Fruit fly (Drosophila melanogaster): ENCODE measurements around the gene CG32726.
A peak's percentile ranks its signal among the peaks of the same experiment; 100 is the strongest.

The CG32726 gene

dm6 chrX:7425643-7426042 lies at the start of gene CG32726:
CG32726 (minus strand) TSS chrX:7425743.
- TF ChIP-seq CG8478 (optimal IDR thresholded peaks at IDR 0.05): no peak
- no peak for TF ChIP-seq CTCF (optimal IDR thresholded peaks at IDR 0.05)

- TF ChIP-seq CTCF (optimal IDR thresholded peaks at IDR 0.05): peak; percentile 75 to 81
- no peak for TF ChIP-seq CG8478 (optimal IDR thresholded peaks at IDR 0.05)
Measured at dm6 chrX:7466328-7466727, 40.8 kb upstream of the CG32726 start.

dm6 chrX:7462089-7462488 lies 36.5 kb upstream of the CG32726 start:
- TF ChIP-seq CG8478 (optimal IDR thresholded peaks at IDR 0.05) (no peak), CTCF (optimal IDR thresholded peaks at IDR 0.05) (no peak)

dm6 chrX:7453236-7453635 lies 27.7 kb upstream of the CG32726 start, which contains the start of gene CG43198:
CG43198 (minus strand) TSS chrX:7453336.
- no peak for TF ChIP-seq CG8478 (optimal IDR thresholded peaks at IDR 0.05)
- TF ChIP-seq CTCF (optimal IDR thresholded peaks at IDR 0.05): no peak

dm6 chrX:7451909-7452308 lies 26.4 kb upstream of the CG32726 start, which contains the start of gene CG11368:
CG11368 (plus strand) TSS chrX:7452209.
- TF ChIP-seq CG8478 (optimal IDR thresholded peaks at IDR 0.05) (no peak), CTCF (optimal IDR thresholded peaks at IDR 0.05) (no peak)

dm6 chrX:7445023-7445422 lies 19.5 kb upstream of the CG32726 start:
- TF ChIP-seq CTCF (optimal IDR thresholded peaks at IDR 0.05): no peak
- no peak for TF ChIP-seq CG8478 (optimal IDR thresholded peaks at IDR 0.05)

- TF ChIP-seq CG8478 (optimal IDR thresholded peaks at IDR 0.05) (no peak), CTCF (optimal IDR thresholded peaks at IDR 0.05) (no peak)
Measured at dm6 chrX:7432393-7432792, 6.8 kb upstream of the CG32726 start.

- TF ChIP-seq CG8478 (optimal IDR thresholded peaks at IDR 0.05) (no peak), CTCF (optimal IDR thresholded peaks at IDR 0.05) (no peak)
Measured at dm6 chrX:7424742-7425141, 801 bp downstream of the CG32726 start, which contains the start of gene CG15036. CG15036 (minus strand) TSS chrX:7424842.

dm6 chrX:7422577-7422976 lies 3.0 kb downstream of the CG32726 start:
- no peak for TF ChIP-seq CG8478 (optimal IDR thresholded peaks at IDR 0.05)
- peak; percentile 55 to 58 for TF ChIP-seq CTCF (optimal IDR thresholded peaks at IDR 0.05)

- TF ChIP-seq CTCF (optimal IDR thresholded peaks at IDR 0.05) (no peak), CG8478 (optimal IDR thresholded peaks at IDR 0.05) (no peak)
Measured at dm6 chrX:7418294-7418693, 7.2 kb downstream of the CG32726 start, which contains the start of gene rumpel. rumpel (plus strand) TSS chrX:7418594.

dm6 chrX:7417875-7418274 lies 7.7 kb downstream of the CG32726 start:
- TF ChIP-seq CTCF (optimal IDR thresholded peaks at IDR 0.05): no peak

- no peak for TF ChIP-seq CG8478 (optimal IDR thresholded peaks at IDR 0.05)
- TF ChIP-seq CTCF (optimal IDR thresholded peaks at IDR 0.05): no peak
Measured at dm6 chrX:7416953-7417352, 8.6 kb downstream of the CG32726 start, which contains the start of gene CG34337. CG34337 (plus strand) TSS chrX:7417253.

- TF ChIP-seq CG8478 (optimal IDR thresholded peaks at IDR 0.05): no peak
- TF ChIP-seq CTCF (optimal IDR thresholded peaks at IDR 0.05): no peak
Measured at dm6 chrX:7415027-7415426, 10.5 kb downstream of the CG32726 start.

- no peak for TF ChIP-seq CG8478 (optimal IDR thresholded peaks at IDR 0.05)
- TF ChIP-seq CTCF (optimal IDR thresholded peaks at IDR 0.05): no peak
Measured at dm6 chrX:7413569-7413968, 12.0 kb downstream of the CG32726 start, which contains the start of gene CG42705. CG42705 (plus strand) TSS chrX:7413869.

dm6 chrX:7412368-7412767 lies 13.2 kb downstream of the CG32726 start, which contains the start of gene CG42704:
CG42704 (plus strand) TSS chrX:7412668.
- no peak for TF ChIP-seq CTCF (optimal IDR thresholded peaks at IDR 0.05)
- TF ChIP-seq CG8478 (optimal IDR thresholded peaks at IDR 0.05): no peak

dm6 chrX:7411806-7412205 lies 13.7 kb downstream of the CG32726 start, which contains the start of gene CG42246:
CG42246 (minus strand) TSS chrX:7411906.
- no peak for TF ChIP-seq CTCF (optimal IDR thresholded peaks at IDR 0.05)

- no peak for TF ChIP-seq CTCF (optimal IDR thresholded peaks at IDR 0.05)
- TF ChIP-seq CG8478 (optimal IDR thresholded peaks at IDR 0.05): no peak
Measured at dm6 chrX:7406908-7407307, 18.6 kb downstream of the CG32726 start, which contains the start of gene CG32727. CG32727 (plus strand) TSS chrX:7407208.

All from S2 (cell line).